Worm (Caenorhabditis elegans) whole organism, L3 larva: ENCODE results near the gene F38E1.3.

Source experiments
- fkh-10 ChIP-seq: sonication (generic microtip); optimal IDR thresholded peaks from 2 replicates; lab custom pipeline; 2017; ENCODE audit warnings: missing biosample characterization, missing genetic modification reagents, missing genetic modification characterization
- fkh-2 ChIP-seq: fragments of 150-350 bp; optimal IDR thresholded peaks from 2 replicates; lab custom pipeline; 2014; ENCODE audit warnings: missing biosample characterization, missing genetic modification reagents, missing genetic modification characterization
- fos-1 ChIP-seq: fragments of 150-350 bp; optimal IDR thresholded peaks from 2 replicates; lab custom pipeline; 2014; ENCODE audit warnings: missing biosample characterization, missing genetic modification characterization
- jun-1 ChIP-seq: fragments of 150-350 bp; optimal IDR thresholded peaks from 2 replicates; lab custom pipeline; 2014; ENCODE audit warnings: missing biosample characterization, missing genetic modification reagents, missing genetic modification characterization
- skn-1 ChIP-seq: fragments of 150-350 bp; optimal IDR thresholded peaks from 2 replicates; lab custom pipeline; 2014; ENCODE audit warnings: missing biosample characterization, missing genetic modification characterization

DNA sequence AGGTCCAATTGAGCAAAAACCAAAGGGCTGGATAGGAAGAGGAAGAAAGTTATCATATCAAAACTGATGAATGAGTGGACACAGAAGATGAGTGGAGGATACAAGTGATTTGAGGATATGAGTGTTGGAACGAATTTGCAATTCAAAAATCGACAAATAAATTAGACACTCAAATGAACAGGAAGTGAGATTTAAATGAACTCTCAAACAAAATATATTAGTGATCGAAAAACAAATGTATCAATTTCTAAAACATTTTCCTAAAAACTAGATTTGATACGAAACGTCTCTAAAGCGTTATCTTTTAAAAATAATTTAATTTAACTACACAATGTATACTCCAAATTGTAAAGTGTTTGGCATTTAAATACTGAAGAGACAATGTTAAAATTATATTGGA is 530 bp upstream of the F38E1.3 start, which contains the start of gene F38E1.10:
- TF ChIP-seq skn-1 (no peak), fkh-10 (no peak), fkh-2 (tag; lab: Kevin White, UChicago) (no peak), fos-1 (tag; lab: Kevin White, UChicago) (no peak), jun-1 (tag; lab: Kevin White, UChicago) (no peak)
